Worm (Caenorhabditis elegans): Measurements from ENCODE around the gene F11A5.16.

DNA sequence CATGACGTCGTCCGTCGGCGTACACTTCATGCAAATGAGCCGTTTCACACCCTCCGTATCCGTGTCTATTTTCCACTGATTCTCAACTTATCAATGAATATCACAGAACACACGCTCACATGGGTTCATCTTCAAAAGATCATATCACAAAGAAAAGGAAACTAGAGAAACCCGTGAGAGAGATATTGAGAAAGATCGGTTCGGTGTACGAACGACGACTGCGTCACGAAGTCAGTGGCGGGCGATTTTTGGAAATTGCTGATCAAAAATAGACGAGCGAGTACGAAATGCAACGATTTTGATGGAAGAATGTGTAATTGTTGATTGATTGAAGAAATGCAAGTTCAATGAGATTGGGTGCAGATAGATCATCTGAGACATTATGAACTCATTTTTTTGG lies 2.6 kb downstream of the F11A5.16 start:
- TF ChIP-seq zag-1 (tag; optimal IDR thresholded peaks at IDR 0.05): no peak
- no peak for TF ChIP-seq hlh-17 (GFP tag; optimal IDR thresholded peaks at IDR 0.05; ENCODE audit: borderline replicate concordance)
- TF ChIP-seq snpc-4 (tag; optimal IDR thresholded peaks at IDR 0.05): no peak
- peak; percentile 64 for TF ChIP-seq snu-23 (GFP tag; optimal IDR thresholded peaks at IDR 0.05)
- no peak for TF ChIP-seq ceh-82 (tag; optimal IDR thresholded peaks at IDR 0.05)
- TF ChIP-seq efl-1 (optimal IDR thresholded peaks at IDR 0.05): no peak
- no peak for TF ChIP-seq efl-1 (GFP tag; optimal IDR thresholded peaks at IDR 0.05 in 1 of 2)
- no peak for TF ChIP-seq jun-1 (tag; optimal IDR thresholded peaks at IDR 0.05)
- no peak for TF ChIP-seq rnt-1 (tag; optimal IDR thresholded peaks at IDR 0.05)
- no peak for TF ChIP-seq nhr-12 (tag; optimal IDR thresholded peaks at IDR 0.05)
- TF ChIP-seq ama-1 (optimal IDR thresholded peaks at IDR 0.05): no peak
- TF ChIP-seq nhr-90 (tag; optimal IDR thresholded peaks at IDR 0.05; ENCODE audit: poor library complexity): peak; percentile 10
- TF ChIP-seq mab-9 (GFP tag; IDR thresholded peaks at IDR 0.05): no peak
- no peak for TF ChIP-seq aly-2 (tag; optimal IDR thresholded peaks at IDR 0.05)
